Fruit fly (Drosophila melanogaster) whole organism, prepupa: Measurements from ENCODE around the gene RpS28a.

Experiments
- Blimp-1 ChIP-seq: fragments of 200-800 bp; sonication (Bioruptor generic); optimal IDR thresholded peaks from 3 replicates; lab custom pipeline; 2017; ENCODE audit warnings: missing biosample characterization, missing genetic modification characterization, mild to moderate bottlenecking, moderate library complexity, missing genetic modification reagents
- CG10631 ChIP-seq: fragments of 200-800 bp; sonication (Bioruptor generic); optimal IDR thresholded peaks from 2 replicates; lab custom pipeline; 2016; ENCODE audit warnings: missing biosample characterization, missing genetic modification characterization
- CG10669 ChIP-seq: fragments of 200-800 bp; sonication (Bioruptor generic); optimal IDR thresholded peaks from 3 replicates; lab custom pipeline; 2018; ENCODE audit warnings: missing biosample characterization, mild to moderate bottlenecking, missing genetic modification characterization, moderate library complexity
- CG11294 ChIP-seq: fragments of 200-800 bp; sonication (Bioruptor generic); IDR thresholded peaks from 2 replicates; pipeline ENCODE4 v1.3.6; 2022; ENCODE audit warnings: missing biosample characterization, missing genetic modification characterization
- CG11902 ChIP-seq: fragments of 200-800 bp; sonication (Bioruptor generic); optimal IDR thresholded peaks from 3 replicates; lab custom pipeline; 2016; ENCODE audit warnings: missing biosample characterization, missing genetic modification characterization
- CG15336 ChIP-seq: fragments of 200-800 bp; sonication (Bioruptor generic); IDR thresholded peaks from 2 replicates; pipeline ENCODE4 v1.3.6; 2022; ENCODE audit warnings: missing biosample characterization, missing genetic modification characterization
- CG1621 ChIP-seq: fragments of 200-800 bp; sonication (Bioruptor generic); optimal IDR thresholded peaks from 3 replicates; lab custom pipeline; 2018; ENCODE audit warnings: missing biosample characterization, mild to moderate bottlenecking, missing genetic modification characterization
- CG16779 ChIP-seq: fragments of 200-800 bp; sonication (Bioruptor generic); optimal IDR thresholded peaks from 3 replicates; lab custom pipeline; 2017; ENCODE audit warnings: missing biosample characterization, mild to moderate bottlenecking, missing genetic modification characterization
- CG3032 ChIP-seq: fragments of 200-800 bp; optimal IDR thresholded peaks from 2 replicates; lab custom pipeline; 2019; ENCODE audit warnings: missing biosample characterization, mild to moderate bottlenecking, missing genetic modification characterization, moderate library complexity
- CG32006 ChIP-seq: fragments of 200-800 bp; sonication (Bioruptor generic); optimal IDR thresholded peaks from 3 replicates; lab custom pipeline; 2017; ENCODE audit warnings: missing biosample characterization, mild to moderate bottlenecking, missing genetic modification characterization
- CG3919 ChIP-seq: fragments of 200-800 bp; sonication (Bioruptor generic); optimal IDR thresholded peaks from 3 replicates; lab custom pipeline; 2016; ENCODE audit warnings: missing biosample characterization, missing genetic modification characterization
- CG6163 ChIP-seq: fragments of 200-800 bp; sonication (Bioruptor generic); IDR thresholded peaks from 3 replicates; pipeline ENCODE4 v1.3.6; 2022; ENCODE audit warnings: missing biosample characterization, missing genetic modification characterization
- CG6276 ChIP-seq: fragments of 200-800 bp; sonication (Bioruptor generic); optimal IDR thresholded peaks from 2 replicates; lab custom pipeline; 2017; ENCODE audit warnings: missing biosample characterization, mild to moderate bottlenecking, missing genetic modification characterization
- CG6808 ChIP-seq: fragments of 200-800 bp; sonication (Bioruptor generic); optimal IDR thresholded peaks from 3 replicates; lab custom pipeline; 2017; ENCODE audit warnings: missing biosample characterization, missing genetic modification characterization, mild to moderate bottlenecking, moderate library complexity, missing genetic modification reagents
- CG8119 ChIP-seq: fragments of 200-800 bp; sonication (Bioruptor generic); IDR thresholded peaks from 3 replicates; pipeline ENCODE4 v1.3.6; 2022; ENCODE audit warnings: missing biosample characterization, missing genetic modification characterization
- CG8319 ChIP-seq: fragments of 200-800 bp; sonication (Bioruptor generic); optimal IDR thresholded peaks from 3 replicates; lab custom pipeline; 2016; ENCODE audit warnings: missing biosample characterization, missing genetic modification characterization
- CG8632 ChIP-seq: fragments of 200-800 bp; sonication (Bioruptor generic); optimal IDR thresholded peaks from 3 replicates; lab custom pipeline; 2016; ENCODE audit warnings: missing biosample characterization, missing genetic modification characterization
- CG9139 ChIP-seq: fragments of 200-800 bp; sonication (Bioruptor generic); optimal IDR thresholded peaks from 3 replicates; lab custom pipeline; 2017; ENCODE audit warnings: missing biosample characterization, mild to moderate bottlenecking, missing genetic modification characterization
- Eip75B ChIP-seq: fragments of 200-800 bp; sonication (Bioruptor generic); optimal IDR thresholded peaks from 3 replicates; lab custom pipeline; 2016; ENCODE audit warnings: missing biosample characterization, missing genetic modification characterization
- Eip78C ChIP-seq: fragments of 200-800 bp; sonication (Bioruptor generic); peaks from one replicate; lab custom pipeline; 2016; ENCODE audit warnings: missing biosample characterization, missing genetic modification characterization
- Ets21C ChIP-seq: fragments of 200-800 bp; sonication (Bioruptor generic); optimal IDR thresholded peaks from 3 replicates; lab custom pipeline; 2016; ENCODE audit warnings: missing biosample characterization, missing genetic modification characterization
- Ets96B ChIP-seq: fragments of 200-800 bp; optimal IDR thresholded peaks from 2 replicates; lab custom pipeline; 2019; ENCODE audit warnings: missing biosample characterization, mild to moderate bottlenecking, missing genetic modification characterization, moderate library complexity
- Hr38 ChIP-seq: sonication (Bioruptor generic); optimal IDR thresholded peaks from 2 replicates; lab custom pipeline; 2016; ENCODE audit warnings: missing biosample characterization, missing genetic modification characterization
- Hr4 ChIP-seq: fragments of 200-800 bp; sonication (Bioruptor generic); optimal IDR thresholded peaks from 3 replicates; lab custom pipeline; 2016; ENCODE audit warnings: missing biosample characterization, missing genetic modification characterization
- Lpt ChIP-seq: fragments of 200-800 bp; sonication (Bioruptor generic); optimal IDR thresholded peaks from 3 replicates; lab custom pipeline; 2016; ENCODE audit warnings: missing biosample characterization, missing genetic modification characterization
- OdsH ChIP-seq: fragments of 200-800 bp; sonication (Bioruptor generic); optimal IDR thresholded peaks from 3 replicates; lab custom pipeline; 2016; ENCODE audit warnings: missing biosample characterization, missing genetic modification characterization
- Sox102F ChIP-seq: fragments of 200-800 bp; sonication (Bioruptor generic); optimal IDR thresholded peaks from 2 replicates; lab custom pipeline; 2016; ENCODE audit warnings: missing biosample characterization, mild to moderate bottlenecking, missing genetic modification characterization
- Sox15 ChIP-seq: fragments of 200-800 bp; sonication (Bioruptor generic); optimal IDR thresholded peaks from 3 replicates; lab custom pipeline; 2016; ENCODE audit warnings: missing biosample characterization, missing genetic modification characterization
- achi ChIP-seq: fragments of 200-800 bp; sonication (Bioruptor generic); optimal IDR thresholded peaks from 3 replicates; lab custom pipeline; 2016; ENCODE audit warnings: missing biosample characterization, missing genetic modification characterization
- acj6 ChIP-seq: fragments of 200-800 bp; sonication (Bioruptor generic); optimal IDR thresholded peaks from 3 replicates; lab custom pipeline; 2016; ENCODE audit warnings: missing biosample characterization, missing genetic modification characterization
- dsx ChIP-seq: fragments of 200-800 bp; optimal IDR thresholded peaks from 3 replicates; lab custom pipeline; 2019; ENCODE audit warnings: missing biosample characterization, mild to moderate bottlenecking, missing genetic modification characterization, moderate library complexity; ENCODE audit not compliant: poor library complexity, severe bottlenecking
- eg ChIP-seq: fragments of 200-800 bp; sonication (Bioruptor generic); IDR thresholded peaks from 3 replicates; pipeline ENCODE4 v1.3.6; 2022; ENCODE audit warnings: missing biosample characterization, missing genetic modification characterization
- fkh ChIP-seq: fragments of 200-800 bp; sonication (Bioruptor generic); optimal IDR thresholded peaks from 3 replicates; lab custom pipeline; 2017; ENCODE audit warnings: missing biosample characterization, mild to moderate bottlenecking, missing genetic modification characterization, moderate library complexity
- lz ChIP-seq: fragments of 200-800 bp; sonication (Bioruptor generic); optimal IDR thresholded peaks from 3 replicates; lab custom pipeline; 2016; ENCODE audit warnings: missing biosample characterization, missing genetic modification characterization
- pdm3 ChIP-seq: fragments of 200-800 bp; sonication (Bioruptor generic); optimal IDR thresholded peaks from 3 replicates; lab custom pipeline; 2016; ENCODE audit warnings: missing biosample characterization, missing genetic modification characterization
- salr ChIP-seq, 2 experiments: fragments of 200-800 bp; sonication (Bioruptor generic); optimal IDR thresholded peaks; 3 replicates each; lab custom pipeline; 2016 to 2018; ENCODE audit warnings: missing biosample characterization in 2 of 2, missing genetic modification characterization in 2 of 2, mild to moderate bottlenecking in 1 of 2
- spab ChIP-seq: fragments of 200-800 bp; sonication (Bioruptor generic); optimal IDR thresholded peaks from 2 replicates; lab custom pipeline; 2017; ENCODE audit warnings: missing biosample characterization, mild to moderate bottlenecking, missing genetic modification characterization, missing genetic modification reagents
- ss ChIP-seq, 2 experiments: fragments of 200-800 bp; sonication (Bioruptor generic); optimal IDR thresholded peaks; 2 replicates in 1 of 2; 3 replicates in 1 of 2; lab custom pipeline; 2017 to 2018; ENCODE audit warnings: mild to moderate bottlenecking in 2 of 2, missing biosample characterization in 2 of 2, missing genetic modification characterization in 2 of 2, moderate library complexity in 1 of 2
- svp ChIP-seq: fragments of 200-800 bp; sonication (Bioruptor generic); peaks from one replicate; lab custom pipeline; 2016; ENCODE audit warnings: missing biosample characterization, missing genetic modification characterization
- vri ChIP-seq: fragments of 200-800 bp; sonication (Bioruptor generic); optimal IDR thresholded peaks from 3 replicates; lab custom pipeline; 2016; ENCODE audit warnings: missing biosample characterization, mild to moderate bottlenecking, missing genetic modification characterization

The RpS28a gene

dm6 chr3R:30012602-30013489, 9.6 kb downstream of the RpS28a start (continued):
- TF ChIP-seq dsx (GFP tag; lab: Kevin White, UChicago): no peak
- no peak for TF ChIP-seq spab (GFP tag; lab: Kevin White, UChicago)
- no peak for TF ChIP-seq CG6276
- TF ChIP-seq CG6808: no peak
- TF ChIP-seq Sox102F (GFP tag; lab: Kevin White, UChicago): no peak
- no peak for TF ChIP-seq CG11902
- TF ChIP-seq pdm3: no peak
- no peak for TF ChIP-seq acj6 (GFP tag; lab: Kevin White, UChicago)
- TF ChIP-seq salr (GFP tag; optimal IDR thresholded peaks at IDR 0.05; lab: Kevin White, UChicago): peak in 1 of 2 experiments; percentile 13
- TF ChIP-seq CG8632 (GFP tag; lab: Kevin White, UChicago): no peak
- TF ChIP-seq Ets21C: no peak
- no peak for TF ChIP-seq CG16779
- TF ChIP-seq lz (GFP tag; lab: Kevin White, UChicago): no peak
- no peak for TF ChIP-seq Sox15 (GFP tag; lab: Kevin White, UChicago)
- TF ChIP-seq CG8319: no peak
- TF ChIP-seq eg (GFP tag; lab: Robert Waterston, UW): peak; percentile 62
- peak; percentile 69 for TF ChIP-seq Eip78C

DNA sequence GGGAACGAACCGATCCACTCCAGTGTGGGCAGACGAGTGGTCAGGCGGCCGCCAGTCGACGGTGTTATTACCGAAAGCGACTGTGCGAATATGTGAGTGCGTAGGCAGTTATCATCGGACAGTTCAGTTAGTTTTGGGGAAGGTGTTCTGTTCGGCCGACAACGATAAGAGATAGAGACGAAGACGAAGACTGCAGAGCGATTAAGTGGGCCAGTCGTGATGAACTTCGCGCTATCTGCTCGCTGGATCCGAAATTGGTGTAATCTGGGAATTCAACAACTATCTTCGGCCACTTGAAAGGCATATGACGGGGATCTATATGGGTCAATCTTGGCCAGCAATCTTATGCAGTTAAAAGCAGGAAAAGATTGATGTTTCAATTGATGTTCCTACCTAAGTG, 13.3 kb downstream of the RpS28a start, which contains the start of gene CG7912:
CG7912 (minus strand) TSS at position 17 of the 400 bp plus-strand sequence.
- TF ChIP-seq CG11294 (no peak), CG10669 (no peak), Hr38 (GFP tag; lab: Kevin White, UChicago) (no peak), Eip75B (no peak)
- TF ChIP-seq, all 60 proteins: peak for 0

DNA sequence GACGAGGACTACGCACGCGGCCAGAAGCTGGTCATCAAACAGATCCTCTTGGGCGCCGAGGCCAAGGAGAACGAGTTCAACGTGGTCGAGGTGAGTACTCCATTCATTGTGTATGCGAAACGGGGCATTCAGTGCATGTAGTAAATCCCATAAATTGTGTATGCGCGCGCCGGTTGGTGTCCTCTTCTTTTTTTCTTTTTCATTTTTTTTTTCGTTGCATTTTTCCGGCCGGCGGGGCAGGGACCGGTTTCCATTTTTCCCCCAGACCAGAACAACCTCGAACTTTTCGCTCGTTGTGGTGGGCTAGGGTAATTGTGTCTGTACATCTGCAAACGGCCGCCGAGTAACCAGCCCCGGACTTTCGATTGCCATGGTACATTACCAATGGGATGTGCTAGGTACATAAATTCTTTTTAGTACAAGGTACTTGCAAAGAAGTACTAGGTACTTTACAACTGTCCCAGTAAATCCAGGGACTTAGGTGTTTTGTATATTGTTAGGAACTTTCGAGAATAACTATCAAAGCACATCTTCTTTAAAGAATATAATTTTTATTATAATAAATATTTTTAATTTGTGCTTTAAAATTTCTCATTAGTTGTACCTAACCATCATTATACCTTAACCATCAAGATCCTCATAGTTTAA, 17.0 kb downstream of the RpS28a start:
- TF ChIP-seq salr (GFP tag; optimal IDR thresholded peaks at IDR 0.05; lab: Kevin White, UChicago): peak in 1 of 2 experiments; percentile 1
- peak; percentile 58 for TF ChIP-seq spab (GFP tag; lab: Kevin White, UChicago)
- peak; percentile 41; the same call in 1 of the 2 replicates for TF ChIP-seq CG15336 (GFP tag; lab: Robert Waterston, UW)
- TF ChIP-seq eg (GFP tag; lab: Robert Waterston, UW): peak; percentile 87
- TF ChIP-seq CG11294: peak; percentile 12; the same call in 1 of the 2 replicates
- TF ChIP-seq dsx (GFP tag; lab: Kevin White, UChicago): peak; percentile 16
- TF ChIP-seq CG9139 (GFP tag; lab: Kevin White, UChicago): peak; percentile 75
- peak; percentile 63 for TF ChIP-seq Lpt (GFP tag; lab: Kevin White, UChicago)
- peak; percentile 51 for TF ChIP-seq CG10631 (GFP tag; lab: Kevin White, UChicago)
- no peak for TF ChIP-seq CG10669
- peak; percentile 47 for TF ChIP-seq CG32006 (GFP tag; lab: Kevin White, UChicago)
- TF ChIP-seq Hr4 (GFP tag; lab: Kevin White, UChicago): no peak
- TF ChIP-seq Blimp-1 (GFP tag; lab: Kevin White, UChicago): no peak
- peak; percentile 10 for TF ChIP-seq CG3919
- TF ChIP-seq Ets96B (tag; lab: Kevin White, UChicago): peak; percentile 49
- TF ChIP-seq CG8119 (GFP tag; lab: Robert Waterston, UW): peak; percentile 67
- TF ChIP-seq achi (GFP tag; lab: Kevin White, UChicago): peak; percentile 12
- TF ChIP-seq CG1621: peak; percentile 66
- no peak for TF ChIP-seq lz (GFP tag; lab: Kevin White, UChicago)
- TF ChIP-seq OdsH: no peak
- peak; percentile 78 for TF ChIP-seq CG16779
- no peak for TF ChIP-seq fkh (GFP tag; lab: Kevin White, UChicago)
- no peak for TF ChIP-seq acj6 (GFP tag; lab: Kevin White, UChicago)
- TF ChIP-seq ss (GFP tag; optimal IDR thresholded peaks at IDR 0.05; lab: Kevin White, UChicago): peak; percentile 81 to 85
- peak; percentile 41 for TF ChIP-seq Eip75B
- TF ChIP-seq CG6808: peak; percentile 77
- TF ChIP-seq Eip78C: peak; percentile 62
- TF ChIP-seq CG8632 (GFP tag; lab: Kevin White, UChicago): no peak
- TF ChIP-seq CG6163 (GFP tag; lab: Robert Waterston, UW): peak; percentile 84
- no peak for TF ChIP-seq vri
- TF ChIP-seq svp (GFP tag; lab: Kevin White, UChicago): no peak
- TF ChIP-seq CG3032 (tag; lab: Kevin White, UChicago): peak; percentile 24
